Fruit fly (Drosophila melanogaster) whole organism, pupa: Measurements from ENCODE around the gene CG44428.

ENCODE experiments used
- CG10348 ChIP-seq: fragments of 200-800 bp; sonication (Bioruptor generic); IDR thresholded peaks from 2 replicates; pipeline ENCODE4 v1.3.6; 2022; ENCODE audit warnings: missing biosample characterization, missing genetic modification characterization
- CG13204 ChIP-seq: fragments of 200-800 bp; sonication (Bioruptor generic); optimal IDR thresholded peaks from 2 replicates; lab custom pipeline; 2018; ENCODE audit warnings: missing biosample characterization, mild to moderate bottlenecking, missing genetic modification characterization, moderate library complexity
- CG14655 ChIP-seq: fragments of 200-800 bp; sonication (Bioruptor generic); optimal IDR thresholded peaks from 3 replicates; lab custom pipeline; 2017; ENCODE audit warnings: mild to moderate bottlenecking, missing biosample characterization, missing genetic modification reagents, missing genetic modification characterization
- CG32121 ChIP-seq: fragments of 200-800 bp; sonication (Bioruptor generic); IDR thresholded peaks from 2 replicates; pipeline ENCODE4 v1.3.6; 2022; ENCODE audit warnings: missing biosample characterization, missing genetic modification characterization
- CG4496 ChIP-seq: fragments of 200-800 bp; sonication (Bioruptor generic); IDR thresholded peaks from 3 replicates; pipeline ENCODE4 v1.3.6; 2022; ENCODE audit warnings: missing biosample characterization, missing genetic modification characterization
- CG8159 ChIP-seq: fragments of 200-800 bp; sonication (Bioruptor generic); optimal IDR thresholded peaks from 3 replicates; lab custom pipeline; 2018; ENCODE audit warnings: missing biosample characterization, mild to moderate bottlenecking, missing genetic modification characterization, moderate library complexity
- CG9948 ChIP-seq: fragments of 200-800 bp; sonication (Bioruptor generic); optimal IDR thresholded peaks from 2 replicates; lab custom pipeline; 2018; ENCODE audit warnings: missing biosample characterization, mild to moderate bottlenecking, missing genetic modification characterization, moderate library complexity
- EcR ChIP-seq: fragments of 200-800 bp; sonication (Bioruptor generic); optimal IDR thresholded peaks from 3 replicates; lab custom pipeline; 2019; ENCODE audit warnings: missing biosample characterization, missing genetic modification characterization, mild to moderate bottlenecking, moderate library complexity, missing genetic modification reagents
- Ets98B ChIP-seq: fragments of 200-800 bp; sonication (Bioruptor generic); IDR thresholded peaks from 2 replicates; pipeline ENCODE4 v1.3.6; 2022; ENCODE audit warnings: missing biosample characterization, missing genetic modification characterization
- Pif1A ChIP-seq: fragments of 200-800 bp; sonication (Bioruptor generic); optimal IDR thresholded peaks from 3 replicates; lab custom pipeline; 2016; ENCODE audit warnings: missing biosample characterization, missing genetic modification characterization
- Pif1B ChIP-seq: fragments of 200-800 bp; sonication (Bioruptor generic); optimal IDR thresholded peaks from 3 replicates; lab custom pipeline; 2016; ENCODE audit warnings: missing biosample characterization, missing genetic modification characterization
- gl ChIP-seq: fragments of 200-800 bp; sonication (Bioruptor generic); optimal IDR thresholded peaks from 2 replicates; lab custom pipeline; 2018; ENCODE audit warnings: missing biosample characterization, mild to moderate bottlenecking, missing genetic modification characterization
- rn ChIP-seq: fragments of 200-800 bp; sonication (Bioruptor generic); IDR thresholded peaks from 2 replicates; pipeline ENCODE4 v1.3.6; 2022; ENCODE audit warnings: missing biosample characterization, missing genetic modification characterization

DNA sequence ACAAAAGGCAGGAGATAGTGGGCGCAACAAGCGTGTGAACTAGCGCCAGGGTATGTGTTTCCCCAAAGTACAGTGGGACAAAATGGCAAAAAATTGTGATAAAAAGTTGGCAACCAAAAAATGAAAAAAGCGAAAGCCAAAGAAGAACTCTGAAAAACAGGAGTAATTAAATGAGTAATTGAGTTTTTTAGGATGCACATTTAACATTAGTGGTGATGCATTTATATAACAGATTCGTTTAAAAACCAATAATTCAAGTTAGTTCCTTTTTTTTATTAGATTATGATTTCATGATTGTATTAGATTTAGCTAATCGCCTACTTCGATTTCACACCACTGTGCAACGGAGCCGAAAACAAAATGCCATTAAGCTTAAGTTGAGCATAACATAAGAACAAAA is 42.3 kb upstream of the CG44428 start:
- no peak for TF ChIP-seq gl (tag; lab: Kevin White, UChicago)
- 0 out of 3 replicates have a peak, but pooled peaks have one; percentile 23 for TF ChIP-seq CG4496 (GFP tag; lab: Robert Waterston, UW)
- TF ChIP-seq CG13204 (GFP tag; lab: Kevin White, UChicago): no peak
- TF ChIP-seq Pif1A: peak; percentile 51
- TF ChIP-seq Pif1B (GFP tag; lab: Kevin White, UChicago): peak; percentile 45
- TF ChIP-seq CG10348: no peak
- peak; percentile 14; the same call in 1 of the 2 replicates for TF ChIP-seq Ets98B (GFP tag; lab: Robert Waterston, UW)
- TF ChIP-seq CG9948 (tag; lab: Kevin White, UChicago): peak; percentile 40
- TF ChIP-seq CG14655 (GFP tag; lab: Kevin White, UChicago): peak; percentile 73
- no peak for TF ChIP-seq rn (GFP tag; lab: Robert Waterston, UW)
- peak; percentile 45 for TF ChIP-seq CG8159
- TF ChIP-seq EcR (GFP tag; lab: Kevin White, UChicago): no peak
- TF ChIP-seq CG32121 (GFP tag; lab: Robert Waterston, UW): peak; percentile 22; the same call in 1 of the 2 replicates
